Worm (Caenorhabditis elegans): ENCODE data around the gene F19C7.2.

Gene F19C7.2

DNA sequence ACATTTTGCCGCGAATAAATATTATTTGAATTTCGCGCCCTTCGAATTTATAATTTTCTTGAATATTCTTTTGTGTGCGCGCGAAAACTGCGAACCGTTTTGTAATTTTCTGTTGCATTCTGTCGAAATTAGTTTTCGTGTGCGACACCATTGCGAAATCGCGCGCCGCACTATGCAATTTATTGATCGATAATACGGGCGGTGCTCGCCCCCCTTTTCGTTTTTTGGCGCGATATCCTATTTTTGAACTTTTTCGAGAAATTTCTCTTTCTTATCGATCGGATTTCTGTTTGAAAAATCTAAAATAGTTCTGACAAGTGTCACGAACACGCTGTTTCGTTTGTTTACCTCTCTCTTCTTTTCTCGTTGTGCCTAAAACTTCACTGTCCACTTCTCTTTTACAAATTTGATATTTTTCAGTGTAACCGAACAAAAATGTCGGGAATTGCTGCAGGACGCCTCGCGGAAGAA, 50.9 kb downstream of the F19C7.2 start, which contains the start of gene ubc-9:
Gene ubc-9 (plus strand): TSS at position 421 of the 471 bp plus-strand sequence.
- TF ChIP-seq ceh-45 (GFP tag; IDR thresholded peaks at IDR 0.05) = no peak
- peak; percentile 15 for TF ChIP-seq ttx-3 (tag; optimal IDR thresholded peaks at IDR 0.05)
- TF ChIP-seq ahr-1 (tag; optimal IDR thresholded peaks at IDR 0.05) = no peak
- TF ChIP-seq ceh-31 (tag; optimal IDR thresholded peaks at IDR 0.05) = peak; percentile 60
- TF ChIP-seq fax-1 (tag; optimal IDR thresholded peaks at IDR 0.05) = no peak
- TF ChIP-seq ceh-18 (tag; optimal IDR thresholded peaks at IDR 0.05) = peak; percentile 30
- TF ChIP-seq nfya-1 (tag; optimal IDR thresholded peaks at IDR 0.05) = peak; percentile 42
- no peak for TF ChIP-seq ceh-22 (tag; optimal IDR thresholded peaks at IDR 0.05)
- peak; percentile 27 for TF ChIP-seq C08G9.2 (tag; optimal IDR thresholded peaks at IDR 0.05)
- no peak for TF ChIP-seq eyg-1 (tag; optimal IDR thresholded peaks at IDR 0.05)
- TF ChIP-seq ztf-16 (tag; optimal IDR thresholded peaks at IDR 0.05) = no peak
- peak; percentile 45 for TF ChIP-seq ref-2 (tag; optimal IDR thresholded peaks at IDR 0.05)
- TF ChIP-seq pha-2 (tag; optimal IDR thresholded peaks at IDR 0.05) = no peak
- no peak for TF ChIP-seq K09A11.1 (tag; optimal IDR thresholded peaks at IDR 0.05; ENCODE audit: insufficient read depth)
- peak; percentile 96 for TF ChIP-seq ceh-48 (tag; optimal IDR thresholded peaks at IDR 0.05)
- peak; percentile 36 for TF ChIP-seq madf-2 (tag; optimal IDR thresholded peaks at IDR 0.05)
- no peak for TF ChIP-seq ama-1 (optimal IDR thresholded peaks at IDR 0.05)
- peak; percentile 64 for TF ChIP-seq elt-2 (tag; optimal IDR thresholded peaks at IDR 0.05)
- TF ChIP-seq ceh-30 (tag; optimal IDR thresholded peaks at IDR 0.05) = no peak
- no peak for TF ChIP-seq dmd-4 (tag; optimal IDR thresholded peaks at IDR 0.05; ENCODE audit: borderline replicate concordance)
- TF ChIP-seq sdc-2 (tag; optimal IDR thresholded peaks at IDR 0.05) = no peak
- TF ChIP-seq C38D4.7 (GFP tag; optimal IDR thresholded peaks at IDR 0.05) = no peak
- TF ChIP-seq Y22D7AL.16 (tag; optimal IDR thresholded peaks at IDR 0.05) = no peak
- no peak for TF ChIP-seq pros-1 (tag; optimal IDR thresholded peaks at IDR 0.05)
- TF ChIP-seq F13H6.1 (tag; optimal IDR thresholded peaks at IDR 0.05) = no peak
- TF ChIP-seq fkh-10 (GFP tag; optimal IDR thresholded peaks at IDR 0.05) = no peak
- TF ChIP-seq unc-42 (tag; optimal IDR thresholded peaks at IDR 0.05) = peak; percentile 36
- no peak for TF ChIP-seq tbx-7 (tag; optimal IDR thresholded peaks at IDR 0.05)
- TF ChIP-seq ceh-34 (tag; optimal IDR thresholded peaks at IDR 0.05) = peak; percentile 22
- TF ChIP-seq elt-4 (tag; optimal IDR thresholded peaks at IDR 0.05) = no peak
- no peak for TF ChIP-seq hlh-15 (tag; optimal IDR thresholded peaks at IDR 0.05)
- no peak for TF ChIP-seq odd-2 (tag; optimal IDR thresholded peaks at IDR 0.05)
- TF ChIP-seq ceh-14 (tag; optimal IDR thresholded peaks at IDR 0.05) = peak; percentile 35
- TF ChIP-seq syd-9 (tag; optimal IDR thresholded peaks at IDR 0.05) = no peak
- TF ChIP-seq hlh-6 (tag; optimal IDR thresholded peaks at IDR 0.05) = no peak
- peak; percentile 32 for TF ChIP-seq tbx-2 (tag; optimal IDR thresholded peaks at IDR 0.05)

All from whole organism, late embryonic.